Fruit fly (Drosophila melanogaster) whole organism, embryonic: ENCODE data around the gene fok.

Experiments used
- Ada2b ChIP-seq: fragments of 200-800 bp; sonication (Bioruptor generic); IDR thresholded peaks from 2 replicates; pipeline ENCODE4 v1.3.6; 2022; ENCODE audit warnings: missing biosample characterization, missing genetic modification characterization
- B-H2 ChIP-seq: fragments of 200-800 bp; sonication (Bioruptor generic); optimal IDR thresholded peaks from 2 replicates; lab custom pipeline; 2018; ENCODE audit warnings: missing biosample characterization, mild to moderate bottlenecking, missing genetic modification characterization
- Bdp1 ChIP-seq: fragments of 200-800 bp; sonication (Bioruptor generic); optimal IDR thresholded peaks from 3 replicates; lab custom pipeline; 2016; ENCODE audit warnings: missing biosample characterization, missing genetic modification characterization
- CG10366 ChIP-seq: fragments of 200-800 bp; sonication (Bioruptor generic); IDR thresholded peaks from 2 replicates; pipeline ENCODE4 v1.3.6; 2022; ENCODE audit warnings: missing biosample characterization, missing genetic modification characterization
- CG11398 ChIP-seq: fragments of 200-800 bp; sonication (Bioruptor generic); optimal IDR thresholded peaks from 2 replicates; lab custom pipeline; 2016; ENCODE audit warnings: missing biosample characterization, missing genetic modification characterization
- CG11723 ChIP-seq: fragments of 200-800 bp; sonication (Bioruptor generic); optimal IDR thresholded peaks from 2 replicates; lab custom pipeline; 2017; ENCODE audit warnings: missing biosample characterization, mild to moderate bottlenecking, missing genetic modification characterization
- CG14014 ChIP-seq: fragments of 200-800 bp; sonication (Bioruptor generic); IDR thresholded peaks from 2 replicates; pipeline ENCODE4 v1.3.6; 2022; ENCODE audit warnings: missing biosample characterization, missing genetic modification characterization
- CG15514 ChIP-seq: fragments of 200-800 bp; sonication (Bioruptor generic); optimal IDR thresholded peaks from 3 replicates; lab custom pipeline; 2017; ENCODE audit warnings: missing biosample characterization, missing genetic modification characterization, mild to moderate bottlenecking, moderate library complexity, missing genetic modification reagents
- CG15601 ChIP-seq: fragments of 200-800 bp; sonication (Bioruptor generic); optimal IDR thresholded peaks from 3 replicates; lab custom pipeline; 2019; ENCODE audit warnings: missing biosample characterization, mild to moderate bottlenecking, missing genetic modification characterization, moderate library complexity
- CG18764 ChIP-seq: fragments of 200-800 bp; sonication (Bioruptor generic); optimal IDR thresholded peaks from 3 replicates; lab custom pipeline; 2016; ENCODE audit warnings: missing biosample characterization, missing genetic modification characterization
- CG4404 ChIP-seq: fragments of 200-800 bp; sonication (Bioruptor generic); IDR thresholded peaks from 2 replicates; pipeline ENCODE4 v1.3.6; 2022; ENCODE audit warnings: missing biosample characterization, missing genetic modification characterization
- CG6854 ChIP-seq: fragments of 200-800 bp; sonication (Bioruptor generic); optimal IDR thresholded peaks from 3 replicates; lab custom pipeline; 2017; ENCODE audit warnings: missing biosample characterization, mild to moderate bottlenecking, missing genetic modification characterization
- CG7271 ChIP-seq: fragments of 200-800 bp; sonication (Bioruptor generic); optimal IDR thresholded peaks from 2 replicates; lab custom pipeline; 2018; ENCODE audit warnings: missing biosample characterization, mild to moderate bottlenecking, missing genetic modification characterization, moderate library complexity
- CG7786 ChIP-seq: fragments of 200-800 bp; sonication (Bioruptor generic); optimal IDR thresholded peaks from 2 replicates; lab custom pipeline; 2016; ENCODE audit warnings: missing biosample characterization, missing genetic modification characterization
- CG8290 ChIP-seq, 3 experiments: fragments of 200-800 bp; sonication (Bioruptor generic); optimal IDR thresholded peaks; 2 replicates each; lab custom pipeline; 2016 to 2019; ENCODE audit warnings: missing biosample characterization in 3 of 3, missing genetic modification characterization in 3 of 3, mild to moderate bottlenecking in 2 of 3, moderate library complexity in 1 of 3
- CG8388 ChIP-seq: fragments of 200-800 bp; sonication (Bioruptor generic); optimal IDR thresholded peaks from 2 replicates; lab custom pipeline; 2019; ENCODE audit warnings: missing biosample characterization, mild to moderate bottlenecking, missing genetic modification characterization, moderate library complexity
- CG8924 ChIP-seq: fragments of 200-800 bp; optimal IDR thresholded peaks from 3 replicates; lab custom pipeline; 2019; ENCODE audit warnings: missing biosample characterization, mild to moderate bottlenecking, missing genetic modification characterization, moderate library complexity
- CG9817 ChIP-seq: fragments of 200-800 bp; sonication (Bioruptor generic); optimal IDR thresholded peaks from 2 replicates; lab custom pipeline; 2018; ENCODE audit warnings: missing biosample characterization, mild to moderate bottlenecking, missing genetic modification characterization, moderate library complexity
- CoRest ChIP-seq: fragments of 200-800 bp; sonication (Bioruptor generic); optimal IDR thresholded peaks from 3 replicates; lab custom pipeline; 2018; ENCODE audit warnings: missing biosample characterization, mild to moderate bottlenecking, missing genetic modification characterization, moderate library complexity
- Drgx ChIP-seq: fragments of 200-800 bp; sonication (Bioruptor generic); IDR thresholded peaks from 2 replicates; pipeline ENCODE4 v1.3.6; 2022; ENCODE audit warnings: missing biosample characterization, missing genetic modification characterization
- Eip74EF ChIP-seq, 2 experiments: fragments of 200-800 bp in 1 of 2; fragments of >200 bp in 1 of 2; sonication (Bioruptor generic) in 1 of 2; optimal IDR thresholded peaks; 2 replicates each; lab custom pipeline; 2017 to 2019; ENCODE audit warnings: missing biosample characterization in 2 of 2, missing genetic modification characterization in 2 of 2, mild to moderate bottlenecking in 1 of 2, moderate library complexity in 1 of 2
- Hr78 ChIP-seq, 2 experiments: fragments of 200-800 bp in 1 of 2; fragments of >200 bp in 1 of 2; sonication (Bioruptor generic) in 1 of 2; optimal IDR thresholded peaks; 2 replicates each; lab custom pipeline; 2017 to 2019; ENCODE audit warnings: missing biosample characterization in 2 of 2, missing genetic modification characterization in 2 of 2, mild to moderate bottlenecking in 1 of 2, moderate library complexity in 1 of 2
- MESR4 ChIP-seq: fragments of 200-800 bp; sonication (Bioruptor generic); optimal IDR thresholded peaks from 2 replicates; lab custom pipeline; 2018; ENCODE audit warnings: missing biosample characterization, mild to moderate bottlenecking, missing genetic modification characterization, moderate library complexity
- Myb ChIP-seq: fragments of 200-800 bp; sonication (Bioruptor generic); optimal IDR thresholded peaks from 2 replicates; lab custom pipeline; 2016; ENCODE audit warnings: missing biosample characterization, missing genetic modification characterization
- Neu2 ChIP-seq: fragments of 200-800 bp; sonication (Bioruptor generic); optimal IDR thresholded peaks from 3 replicates; lab custom pipeline; 2016; ENCODE audit warnings: missing biosample characterization, missing genetic modification characterization, borderline replicate concordance
- ac ChIP-seq: fragments of 200-800 bp; sonication (Bioruptor generic); optimal IDR thresholded peaks from 3 replicates; lab custom pipeline; 2017; ENCODE audit warnings: missing biosample characterization, mild to moderate bottlenecking, missing genetic modification characterization
- br ChIP-seq: fragments of >200 bp; optimal IDR thresholded peaks from 2 replicates; lab custom pipeline; 2017
- cas ChIP-seq: fragments of 200-800 bp; sonication (Bioruptor generic); IDR thresholded peaks from 2 replicates; pipeline ENCODE4 v1.3.6; 2022; ENCODE audit warnings: missing biosample characterization, missing genetic modification characterization
- crp ChIP-seq, 2 experiments: fragments of 200-800 bp; sonication (Bioruptor generic); optimal IDR thresholded peaks; 2 replicates in 1 of 2; 3 replicates in 1 of 2; lab custom pipeline; 2017; ENCODE audit warnings: missing biosample characterization in 2 of 2, missing genetic modification characterization in 2 of 2, mild to moderate bottlenecking in 1 of 2, moderate library complexity in 1 of 2
- danr ChIP-seq: fragments of 200-800 bp; sonication (Bioruptor generic); IDR thresholded peaks from 2 replicates; pipeline ENCODE4 v1.3.6; 2022; ENCODE audit warnings: missing biosample characterization, missing genetic modification characterization
- dmrt99B ChIP-seq: fragments of 200-800 bp; sonication (Bioruptor generic); optimal IDR thresholded peaks from 2 replicates; lab custom pipeline; 2018; ENCODE audit warnings: missing biosample characterization, mild to moderate bottlenecking, missing genetic modification characterization, moderate library complexity
- dysf ChIP-seq: fragments of 200-800 bp; sonication (Bioruptor generic); IDR thresholded peaks from 3 replicates; pipeline ENCODE4 v1.3.6; 2022; ENCODE audit warnings: missing biosample characterization, missing genetic modification characterization
- ewg ChIP-seq: fragments of 200-800 bp; sonication (Bioruptor generic); optimal IDR thresholded peaks from 3 replicates; lab custom pipeline; 2017; ENCODE audit warnings: mild to moderate bottlenecking, missing biosample characterization, missing genetic modification reagents, missing genetic modification characterization
- gce ChIP-seq: fragments of 200-800 bp; sonication (Bioruptor generic); IDR thresholded peaks from 3 replicates; pipeline ENCODE4 v1.3.6; 2022; ENCODE audit warnings: missing biosample characterization, missing genetic modification characterization
- gcm ChIP-seq: fragments of 200-800 bp; sonication (Bioruptor generic); optimal IDR thresholded peaks from 2 replicates; lab custom pipeline; 2019; ENCODE audit warnings: missing biosample characterization, mild to moderate bottlenecking, missing genetic modification characterization, moderate library complexity
- knrl ChIP-seq: fragments of 200-800 bp; sonication (Bioruptor generic); IDR thresholded peaks from 3 replicates; pipeline ENCODE4 v1.3.6; 2022; ENCODE audit warnings: missing biosample characterization, missing genetic modification characterization; ENCODE audit not compliant: partially characterized antibody
- pan ChIP-seq, 4 experiments: fragments of >200 bp in 3 of 4; fragments of 200-800 bp in 1 of 4; sonication (Bioruptor generic) in 1 of 4; optimal IDR thresholded peaks in 3 of 4; IDR thresholded peaks in 1 of 4; 2 replicates each; pipeline versions ENCODE4 v1.3.6 to Lab custom; 2017 to 2022; ENCODE audit warnings: missing biosample characterization in 2 of 4, missing genetic modification characterization in 2 of 4, mixed read lengths in 1 of 4
- phol ChIP-seq: fragments of 200-800 bp; sonication (Bioruptor generic); optimal IDR thresholded peaks from 3 replicates; lab custom pipeline; 2018; ENCODE audit warnings: missing biosample characterization, mild to moderate bottlenecking, missing genetic modification characterization, moderate library complexity
- prd ChIP-seq, 3 experiments: fragments of >200 bp in 2 of 3; fragments of 200-800 bp in 1 of 3; sonication (Bioruptor generic) in 1 of 3; optimal IDR thresholded peaks in 2 of 3; IDR thresholded peaks in 1 of 3; 2 replicates in 2 of 3; 3 replicates in 1 of 3; pipeline versions ENCODE4 v1.3.6 to Lab custom; 2017 to 2022; ENCODE audit warnings: missing biosample characterization in 1 of 3, missing genetic modification characterization in 1 of 3
- repo ChIP-seq: fragments of 200-800 bp; sonication (Bioruptor generic); optimal IDR thresholded peaks from 2 replicates; lab custom pipeline; 2016; ENCODE audit warnings: missing biosample characterization, missing genetic modification characterization
- sens ChIP-seq: fragments of 200-800 bp; sonication (Bioruptor generic); peaks from one replicate; lab custom pipeline; 2016; ENCODE audit warnings: missing biosample characterization, missing genetic modification characterization
- slbo ChIP-seq: fragments of 200-800 bp; sonication (Bioruptor generic); IDR thresholded peaks from 2 replicates; pipeline ENCODE4 v1.3.6; 2022; ENCODE audit warnings: missing biosample characterization, missing genetic modification characterization
- sr ChIP-seq: fragments of 200-800 bp; sonication (Bioruptor generic); IDR thresholded peaks from 3 replicates; pipeline ENCODE4 v1.3.6; 2022; ENCODE audit warnings: missing biosample characterization, missing genetic modification characterization
- ttk ChIP-seq: fragments of 200-800 bp; sonication (Bioruptor generic); IDR thresholded peaks from 2 replicates; pipeline ENCODE4 v2.1.2; 2022; ENCODE audit warnings: missing biosample characterization, missing genetic modification characterization
- tx ChIP-seq: fragments of 200-800 bp; sonication (Bioruptor generic); optimal IDR thresholded peaks from 2 replicates; lab custom pipeline; 2016; ENCODE audit warnings: missing biosample characterization, missing genetic modification characterization
- vvl ChIP-seq: fragments of 200-800 bp; sonication (Bioruptor generic); IDR thresholded peaks from 2 replicates; pipeline ENCODE4 v1.3.6; 2022; ENCODE audit warnings: missing biosample characterization, missing genetic modification characterization
- wor ChIP-seq: fragments of 200-800 bp; sonication (Bioruptor generic); IDR thresholded peaks from 2 replicates; pipeline ENCODE4 v1.3.6; 2022; ENCODE audit warnings: missing biosample characterization, missing genetic modification characterization

Gene fok

DNA sequence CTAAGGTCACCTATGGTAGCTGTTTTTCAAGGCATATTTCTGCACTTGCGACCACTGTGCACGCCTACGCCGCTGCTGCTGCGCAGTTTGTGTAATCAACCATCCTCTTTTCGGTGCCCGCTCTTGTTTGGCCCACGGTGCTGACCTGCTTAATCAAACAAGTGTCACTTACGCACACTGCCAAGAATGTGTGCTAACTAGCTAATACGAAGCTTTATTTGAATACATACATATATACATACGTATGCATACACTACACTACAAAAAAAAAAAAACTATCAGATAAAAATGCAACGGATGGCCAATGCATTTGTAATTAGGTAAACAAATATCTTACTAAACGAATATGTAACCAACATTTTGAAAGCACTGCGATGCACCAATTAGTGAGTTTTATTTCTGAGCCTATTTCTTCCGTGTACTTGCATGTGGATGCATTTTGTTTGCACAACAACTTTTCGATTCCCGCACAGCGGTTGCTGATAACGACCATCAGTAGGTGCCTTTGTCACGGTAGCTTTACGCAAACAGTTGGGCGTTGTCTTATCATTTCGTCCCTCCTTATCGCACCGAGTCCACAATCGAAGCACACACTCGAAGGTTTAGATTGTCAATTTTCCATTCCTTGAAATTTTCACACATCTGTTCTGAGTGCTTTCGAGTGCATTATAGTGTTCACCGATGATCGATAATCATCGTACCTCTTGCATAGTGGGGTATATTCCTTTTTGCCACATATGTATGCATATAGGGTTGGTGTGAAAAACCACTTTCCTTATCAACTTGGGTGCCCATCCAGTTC, 1.6 kb upstream of the fok start (continued):
- TF ChIP-seq Eip74EF (GFP tag; optimal IDR thresholded peaks at IDR 0.05; lab: Kevin White, UChicago) (peak in 1 of 2 experiments; percentile 91), sr (GFP tag; lab: Robert Waterston, UW) (peak; percentile 99), dysf (peak; percentile 86), slbo (peak; percentile 73), ttk (peak; percentile 81), wor (peak; percentile 79), CG15514 (GFP tag; lab: Kevin White, UChicago) (peak; percentile 71), gcm (GFP tag; lab: Kevin White, UChicago) (peak; percentile 87), B-H2 (GFP tag; lab: Kevin White, UChicago) (peak; percentile 37), Neu2 (GFP tag; lab: Kevin White, UChicago) (no peak), Bdp1 (GFP tag; lab: Kevin White, UChicago) (peak; percentile 72), knrl (no peak; the same call in 2 of the 3 replicates), tx (peak; percentile 74), Myb (GFP tag; lab: Kevin White, UChicago) (peak; percentile 53), ac (GFP tag; lab: Kevin White, UChicago) (peak; percentile 33), br (no peak), CG7271 (tag; lab: Kevin White, UChicago) (peak; percentile 22), CG10366 (GFP tag; lab: Robert Waterston, UW) (peak; percentile 90), CG15601 (tag; lab: Kevin White, UChicago) (peak; percentile 78), gce (GFP tag; lab: Robert Waterston, UW) (peak; percentile 91), CoRest (tag; lab: Kevin White, UChicago) (peak; percentile 83), CG18764 (GFP tag; lab: Kevin White, UChicago) (peak; percentile 76), ewg (peak; percentile 71), crp (GFP tag; optimal IDR thresholded peaks at IDR 0.05; lab: Kevin White, UChicago) (peak in 1 of 2 experiments; percentile 51), repo (peak; percentile 58), CG8388 (peak; percentile 81), CG8290 (GFP tag; optimal IDR thresholded peaks at IDR 0.05; lab: Kevin White, UChicago) (peak; percentile 27), CG8290 (tag; optimal IDR thresholded peaks at IDR 0.05; lab: Kevin White, UChicago) (peak; percentile 21 to 63), vvl (GFP tag; lab: Robert Waterston, UW) (peak; percentile 92), Drgx (GFP tag; lab: Robert Waterston, UW) (peak; percentile 98), dmrt99B (tag; lab: Kevin White, UChicago) (peak; percentile 88), CG8924 (tag; lab: Kevin White, UChicago) (peak; percentile 83), cas (GFP tag; lab: Robert Waterston, UW) (peak; percentile 67), CG9817 (tag; lab: Kevin White, UChicago) (peak; percentile 57), MESR4 (GFP tag; lab: Kevin White, UChicago) (peak; percentile 26), phol (tag; lab: Kevin White, UChicago) (peak; percentile 83), danr (GFP tag; lab: Robert Waterston, UW) (peak; percentile 63), CG11398 (GFP tag; lab: Kevin White, UChicago) (peak; percentile 78), CG4404 (GFP tag; lab: Robert Waterston, UW) (peak; percentile 44), Hr78 (GFP tag; optimal IDR thresholded peaks at IDR 0.05; lab: Kevin White, UChicago) (peak in 1 of 2 experiments; percentile 97), prd (optimal IDR thresholded peaks at IDR 0.05; lab: Kevin White, UChicago) (no peak), prd (GFP tag; IDR thresholded peaks at IDR 0.05; lab: Robert Waterston, UW) (peak; percentile 91), CG6854 (GFP tag; lab: Kevin White, UChicago) (peak; percentile 71), pan (optimal IDR thresholded peaks at IDR 0.05; lab: Kevin White, UChicago) (no peak), pan (GFP tag; optimal IDR thresholded peaks at IDR 0.05 in 1 of 2, IDR thresholded peaks at IDR 0.05 in 1 of 2) (peak in 1 of 2 experiments; percentile 92), Ada2b (GFP tag; lab: Robert Waterston, UW) (peak; percentile 78), sens (peak; percentile 98), CG11723 (GFP tag; lab: Kevin White, UChicago) (peak; percentile 51), CG14014 (GFP tag; lab: Robert Waterston, UW) (peak; percentile 86), CG7786 (GFP tag; lab: Kevin White, UChicago) (peak; percentile 61)
